Worm (Caenorhabditis elegans) whole organism, early embryonic: ENCODE data around the gene lact-9.

Experiments
- ama-1 ChIP-seq: fragments of 150-350 bp; optimal IDR thresholded peaks from 2 replicates; lab custom pipeline; 2014
- flt-1 ChIP-seq: fragments of 200-800 bp; sonication (Bioruptor generic); IDR thresholded peaks from 2 replicates; pipeline ENCODE4 v1.3.6; 2022; ENCODE audit warnings: missing genetic modification characterization, missing compliant biosample characterization
- hnd-1 ChIP-seq: sonication (generic microtip); optimal IDR thresholded peaks from 2 replicates; lab custom pipeline; 2016; ENCODE audit warnings: missing genetic modification characterization, missing compliant biosample characterization
- pes-1 ChIP-seq: fragments of 200-800 bp; sonication (Bioruptor generic); IDR thresholded peaks from 2 replicates; pipeline ENCODE4 v1.3.6; 2022; ENCODE audit warnings: missing genetic modification reagents, missing genetic modification characterization, missing compliant biosample characterization
- scrt-1 ChIP-seq: fragments of 200-800 bp; sonication (Bioruptor generic); IDR thresholded peaks from 2 replicates; pipeline ENCODE4 v1.3.6; 2022; ENCODE audit warnings: missing genetic modification characterization, missing compliant biosample characterization
- tbx-37 ChIP-seq: fragments of 200-800 bp; sonication (Bioruptor generic); conservative IDR thresholded peaks from 2 replicates; pipeline ENCODE4 v1.3.6; 2022; ENCODE audit warnings: missing genetic modification reagents, missing genetic modification characterization, missing compliant biosample characterization
- tra-4 ChIP-seq: sonication (generic microtip); optimal IDR thresholded peaks from 2 replicates; lab custom pipeline; 2017; ENCODE audit warnings: missing genetic modification characterization, missing compliant biosample characterization

- TF ChIP-seq ama-1 (lab: Kevin White, UChicago) (no peak), scrt-1 (no peak), tra-4 (tag; lab: Kevin White, UChicago) (no peak), tbx-37 (GFP tag; lab: Robert Waterston, UW) (no peak), pes-1 (no peak), flt-1 (no peak), hnd-1 (no peak)
Observed at ce11 chrIV:13742244-13742643, 43.2 kb downstream of the lact-9 start, which contains the start of gene C47A4.3.
